Fruit fly (Drosophila melanogaster): ENCODE data around the gene cic.

cic gene

DNA sequence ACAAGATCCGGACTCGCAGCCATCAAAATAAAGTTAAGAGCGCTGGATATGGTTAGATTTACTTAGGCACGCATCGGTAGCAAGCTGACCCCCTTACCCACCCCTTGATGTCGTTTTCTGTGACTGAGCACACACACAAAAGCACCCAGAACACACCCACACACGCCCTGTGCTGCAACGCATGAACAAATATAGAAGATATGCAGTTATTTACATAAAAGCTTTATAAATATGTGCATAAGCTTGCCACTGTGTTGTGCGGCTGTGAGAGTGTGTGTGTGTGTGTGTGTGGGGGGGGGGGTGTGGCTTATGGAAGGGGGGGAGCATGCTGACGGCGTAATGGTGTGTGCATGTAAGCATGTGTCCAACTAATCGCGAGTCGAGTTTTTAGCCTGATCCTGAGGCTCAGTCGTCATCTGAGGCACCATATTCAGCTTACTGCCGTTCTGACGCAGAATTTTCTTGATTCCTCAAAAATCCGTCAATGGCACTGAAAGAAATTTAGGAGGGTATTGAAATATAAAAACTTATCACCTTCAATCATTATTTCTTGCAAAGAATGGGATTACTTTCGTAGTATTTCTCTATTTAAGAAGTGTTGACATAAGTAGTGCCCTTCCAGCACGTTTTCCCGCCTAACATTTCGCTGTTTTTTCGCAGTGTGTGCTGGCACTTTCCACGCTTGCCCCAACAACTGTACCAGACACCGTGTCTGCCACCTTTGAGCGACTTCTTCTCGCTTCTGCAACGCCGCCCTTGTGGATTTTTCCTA lies 33.3 kb downstream of the cic start (continued):
- TF ChIP-seq OdsH (GFP tag; optimal IDR thresholded peaks at IDR 0.05) (peak; percentile 69), Eip93F (GFP tag; optimal IDR thresholded peaks at IDR 0.05) (no peak), pdm3 (GFP tag; optimal IDR thresholded peaks at IDR 0.05) (peak; percentile 65), CG3919 (GFP tag; optimal IDR thresholded peaks at IDR 0.05) (peak; percentile 76), vri (GFP tag; optimal IDR thresholded peaks at IDR 0.05) (no peak), CG8632 (GFP tag; optimal IDR thresholded peaks at IDR 0.05) (peak; percentile 45), fkh (GFP tag; optimal IDR thresholded peaks at IDR 0.05) (peak; percentile 79), CG3032 (tag; optimal IDR thresholded peaks at IDR 0.05) (peak; percentile 49), CG8119 (GFP tag; IDR thresholded peaks at IDR 0.05) (peak; percentile 58; the same call in 2 of the 3 replicates), Hr38 (GFP tag; optimal IDR thresholded peaks at IDR 0.05) (no peak), Eip75B (GFP tag; optimal IDR thresholded peaks at IDR 0.05) (peak; percentile 50), CG6276 (GFP tag; optimal IDR thresholded peaks at IDR 0.05) (peak; percentile 48), Blimp-1 (GFP tag; optimal IDR thresholded peaks at IDR 0.05) (no peak), Ets21C (GFP tag; optimal IDR thresholded peaks at IDR 0.05) (peak; percentile 35), CG8319 (GFP tag; optimal IDR thresholded peaks at IDR 0.05) (no peak), dsx (GFP tag; optimal IDR thresholded peaks at IDR 0.05; ENCODE audit: poor library complexity, severe bottlenecking) (peak; percentile 16), lz (GFP tag; optimal IDR thresholded peaks at IDR 0.05) (peak; percentile 52), CG15336 (GFP tag; IDR thresholded peaks at IDR 0.05) (peak; percentile 72), topi (GFP tag; optimal IDR thresholded peaks at IDR 0.05) (peak; percentile 54), esn (GFP tag; optimal IDR thresholded peaks at IDR 0.05) (peak; percentile 58), dac (GFP tag; optimal IDR thresholded peaks at IDR 0.05) (peak; percentile 2), CG31627 (GFP tag; optimal IDR thresholded peaks at IDR 0.05) (peak; percentile 65), CG7368 (GFP tag; optimal IDR thresholded peaks at IDR 0.05) (peak; percentile 9)

DNA sequence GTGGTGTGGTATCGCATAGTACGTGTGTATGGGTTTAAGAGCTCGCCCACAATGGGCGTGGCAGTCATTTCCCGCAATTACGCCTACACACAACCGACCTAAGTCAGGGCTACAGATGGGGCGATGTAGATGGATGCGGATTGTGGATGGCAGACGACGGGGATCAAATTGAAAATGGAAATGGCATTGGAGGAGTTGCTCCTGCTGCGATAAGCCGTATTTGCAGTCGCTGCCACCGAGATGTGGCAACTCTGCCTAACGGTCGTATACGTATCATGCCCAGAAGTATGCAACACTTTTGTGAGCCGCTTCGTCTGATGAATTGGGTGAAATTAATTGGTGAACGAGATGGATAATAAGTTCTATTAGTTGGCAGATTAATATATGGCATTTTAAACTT lies 34.2 kb downstream of the cic start:
- TF ChIP-seq achi (GFP tag; optimal IDR thresholded peaks at IDR 0.05) (no peak), Gug (GFP tag; IDR thresholded peaks at IDR 0.05) (no peak), Ets96B (tag; optimal IDR thresholded peaks at IDR 0.05) (no peak), svp (GFP tag) (no peak), CG10669 (GFP tag; optimal IDR thresholded peaks at IDR 0.05) (no peak), Sox102F (GFP tag; optimal IDR thresholded peaks at IDR 0.05) (no peak), Met (GFP tag; optimal IDR thresholded peaks at IDR 0.05) (no peak), CG11294 (GFP tag; IDR thresholded peaks at IDR 0.05) (no peak), topi (GFP tag; optimal IDR thresholded peaks at IDR 0.05) (no peak), CG8632 (GFP tag; optimal IDR thresholded peaks at IDR 0.05) (no peak), Eip78C (GFP tag) (peak; percentile 56), CG34406 (GFP tag; optimal IDR thresholded peaks at IDR 0.05) (no peak), CG6808 (GFP tag; optimal IDR thresholded peaks at IDR 0.05) (no peak), vri (GFP tag; optimal IDR thresholded peaks at IDR 0.05) (no peak), CG9139 (GFP tag; optimal IDR thresholded peaks at IDR 0.05) (peak; percentile 5), CG3032 (tag; optimal IDR thresholded peaks at IDR 0.05) (no peak), fkh (GFP tag; optimal IDR thresholded peaks at IDR 0.05) (no peak), eg (GFP tag; IDR thresholded peaks at IDR 0.05) (0 out of 3 replicates have a peak, but pooled peaks have one; percentile 17)

DNA sequence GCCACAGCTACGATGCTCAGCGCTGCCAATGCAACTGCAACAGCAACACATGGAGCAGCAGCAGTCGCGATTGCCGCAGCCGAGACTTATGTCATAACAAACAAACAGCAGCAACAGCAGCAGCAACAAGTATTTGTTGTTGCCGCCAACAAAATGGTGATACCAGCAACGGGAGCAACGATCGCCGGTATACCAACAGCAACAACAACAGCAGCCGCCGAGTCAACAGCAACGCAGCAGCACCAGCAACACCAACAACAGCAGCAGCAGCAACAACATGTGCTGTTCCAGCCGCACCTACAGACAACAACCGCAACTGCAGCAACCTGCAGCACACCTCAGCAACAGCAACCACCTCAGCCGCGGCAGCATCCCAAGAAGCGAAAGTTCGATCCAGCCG lies 35.5 kb downstream of the cic start:
- TF ChIP-seq CG3919 (GFP tag; optimal IDR thresholded peaks at IDR 0.05) (peak; percentile 41), CG11294 (GFP tag; IDR thresholded peaks at IDR 0.05) (no peak)

DNA sequence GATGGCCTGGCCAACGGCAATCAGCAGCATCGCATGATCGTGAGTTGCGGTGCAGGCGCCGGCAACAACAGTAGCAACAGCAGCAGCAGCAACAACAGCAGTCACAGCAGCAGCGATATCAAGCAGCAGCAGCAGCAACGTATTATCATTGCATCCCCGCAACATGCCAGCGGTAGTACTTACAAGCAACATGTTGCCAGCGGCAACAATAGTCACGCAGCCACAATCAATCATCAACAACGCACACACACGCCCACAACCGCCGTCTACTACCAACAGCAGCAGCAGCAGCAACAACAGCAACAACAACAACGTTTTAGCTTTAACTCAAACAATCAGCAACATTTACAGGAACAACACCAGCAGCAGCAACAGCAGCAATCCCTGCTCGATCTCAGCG lies 36.0 kb downstream of the cic start:
- TF ChIP-seq CG3919 (GFP tag; optimal IDR thresholded peaks at IDR 0.05) (peak; percentile 7), CG8632 (GFP tag; optimal IDR thresholded peaks at IDR 0.05) (no peak)
